Worm (Caenorhabditis elegans) whole organism, L1 larva: Measurements from ENCODE around the gene fbxb-9.
A peak's percentile ranks its signal among the peaks of the same experiment; 100 is the strongest.

Experiments
- F16B12.6 ChIP-seq: fragments of 150-350 bp; optimal IDR thresholded peaks from 2 replicates; lab custom pipeline; 2014; ENCODE audit warnings: missing biosample characterization, missing genetic modification characterization
- blmp-1 ChIP-seq: fragments of 150-350 bp; optimal IDR thresholded peaks from 2 replicates; lab custom pipeline; 2014; ENCODE audit warnings: missing biosample characterization, missing genetic modification characterization
- ceh-63 ChIP-seq: fragments of 200-800 bp; sonication (Bioruptor generic); optimal IDR thresholded peaks from 2 replicates; lab custom pipeline; 2018; ENCODE audit warnings: mild to moderate bottlenecking, missing genetic modification characterization, missing compliant biosample characterization
- ceh-88 ChIP-seq: fragments of 200-800 bp; sonication (Bioruptor generic); IDR thresholded peaks from 2 replicates; pipeline ENCODE4 v1.3.6; 2022; ENCODE audit warnings: missing genetic modification characterization, missing compliant biosample characterization
- ces-1 ChIP-seq: fragments of 150-350 bp; optimal IDR thresholded peaks from 2 replicates; lab custom pipeline; 2014; ENCODE audit warnings: missing biosample characterization, missing genetic modification reagents, missing genetic modification characterization
- efl-3 ChIP-seq: fragments of 200-800 bp; sonication (Bioruptor generic); optimal IDR thresholded peaks from 2 replicates; lab custom pipeline; 2018; ENCODE audit warnings: mild to moderate bottlenecking, missing genetic modification characterization, missing compliant biosample characterization
- lin-15B ChIP-seq: fragments of 150-350 bp; sonication (generic microtip); optimal IDR thresholded peaks from 3 replicates; lab custom pipeline; 2014; ENCODE audit warnings: missing biosample characterization, missing genetic modification characterization
- mep-1 ChIP-seq: fragments of 150-350 bp; optimal IDR thresholded peaks from 2 replicates; lab custom pipeline; 2014; ENCODE audit warnings: missing biosample characterization, missing genetic modification characterization
- nhr-28 ChIP-seq: fragments of 150-350 bp; optimal IDR thresholded peaks from 2 replicates; lab custom pipeline; 2014; ENCODE audit warnings: missing biosample characterization, missing genetic modification characterization
- snpc-4 ChIP-seq: fragments of 150-350 bp; optimal IDR thresholded peaks from 2 replicates; lab custom pipeline; 2014; ENCODE audit warnings: missing biosample characterization, missing genetic modification characterization
- unc-130 ChIP-seq: fragments of 150-350 bp; optimal IDR thresholded peaks from 2 replicates; lab custom pipeline; 2017; ENCODE audit warnings: missing biosample characterization, missing genetic modification characterization, inconsistent platforms

ce11 chrIV:11180077-11180476, 17.7 kb upstream of the fbxb-9 start:
- TF ChIP-seq lin-15B (tag; lab: Kevin White, UChicago) (no peak), F16B12.6 (tag; lab: Kevin White, UChicago) (no peak), efl-3 (GFP tag; lab: Kevin White, UChicago) (no peak), snpc-4 (no peak), nhr-28 (tag; lab: Kevin White, UChicago) (no peak), ceh-88 (GFP tag; lab: Robert Waterston, UW) (no peak), blmp-1 (tag; lab: Kevin White, UChicago) (no peak), ces-1 (GFP tag; lab: Kevin White, UChicago) (no peak), ceh-63 (GFP tag; lab: Kevin White, UChicago) (no peak), mep-1 (peak; percentile 4), unc-130 (tag; lab: Kevin White, UChicago) (no peak)
